Worm (Caenorhabditis elegans): ENCODE data around the gene dylt-3.
A peak's percentile ranks its signal among the peaks of the same experiment; 100 is the strongest.

dylt-3 gene

DNA sequence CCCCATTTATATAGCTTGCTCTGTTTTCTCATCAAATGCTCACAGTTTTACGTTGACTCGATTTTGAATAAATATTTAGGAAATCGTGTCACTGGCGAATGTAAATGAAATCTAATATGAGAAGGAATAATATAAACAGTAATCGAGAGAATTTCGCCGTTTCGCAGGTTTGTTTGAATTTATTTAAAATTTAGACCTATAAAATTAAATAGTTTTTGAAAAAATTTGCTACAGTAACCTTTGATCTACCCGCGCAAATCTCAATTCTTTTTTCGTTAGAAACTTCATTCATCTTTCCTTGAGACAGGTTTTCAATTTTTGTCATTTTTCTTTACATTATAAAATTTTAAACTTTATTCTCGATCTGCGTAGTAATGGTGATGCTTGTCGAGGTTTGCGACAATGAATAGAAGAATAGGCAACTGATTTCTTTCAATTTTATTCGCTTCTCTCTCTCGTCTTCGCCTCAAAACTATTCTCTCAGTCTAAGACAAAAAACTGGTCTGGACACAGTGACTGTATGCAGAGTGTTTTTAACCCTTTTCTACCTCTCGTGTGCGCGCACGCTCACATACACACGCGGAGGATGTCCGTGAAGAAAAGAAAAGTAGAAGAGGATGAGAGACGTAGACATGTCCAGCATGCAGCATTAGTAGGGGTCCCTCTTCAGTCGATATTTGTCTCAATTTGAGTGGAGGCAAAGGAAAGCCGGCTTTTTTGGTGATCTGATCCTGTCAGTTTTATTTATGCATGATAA lies 41.0 kb downstream of the dylt-3 start, which contains the start of gene dab-1:
Gene dab-1 (plus strand): TSS at position 78 of the 757 bp plus-strand sequence.
- no peak for TF ChIP-seq lin-13 (tag; optimal IDR thresholded peaks at IDR 0.05)
- no peak for TF ChIP-seq cnd-1 (tag; optimal IDR thresholded peaks at IDR 0.05)
- peak; percentile 18 for TF ChIP-seq nhr-237 (tag; optimal IDR thresholded peaks at IDR 0.05)
- TF ChIP-seq unc-39 (tag; optimal IDR thresholded peaks at IDR 0.05) = no peak
- TF ChIP-seq sem-2 (GFP tag; optimal IDR thresholded peaks at IDR 0.05) = peak; percentile 45
- no peak for TF ChIP-seq unc-62 (GFP tag; optimal IDR thresholded peaks at IDR 0.05)
- no peak for TF ChIP-seq nhr-76 (tag; optimal IDR thresholded peaks at IDR 0.05)
- peak; percentile 42 for TF ChIP-seq nhr-2 (tag; optimal IDR thresholded peaks at IDR 0.05)
- TF ChIP-seq M03D4.4 (tag; optimal IDR thresholded peaks at IDR 0.05) = no peak
- TF ChIP-seq zip-8 (tag; optimal IDR thresholded peaks at IDR 0.05) = no peak
- no peak for TF ChIP-seq pha-4 (tag; optimal IDR thresholded peaks at IDR 0.05)
- peak; percentile 49 for TF ChIP-seq sptf-1 (tag; optimal IDR thresholded peaks at IDR 0.05)
- peak; percentile 38 for TF ChIP-seq mep-1 (tag; optimal IDR thresholded peaks at IDR 0.05)
- peak; percentile 41 for TF ChIP-seq ham-2 (GFP tag; optimal IDR thresholded peaks at IDR 0.05)
- peak; percentile 62 for TF ChIP-seq ceh-39 (tag; optimal IDR thresholded peaks at IDR 0.05)
- peak; percentile 8 for TF ChIP-seq drap-1 (GFP tag; optimal IDR thresholded peaks at IDR 0.05)

DNA sequence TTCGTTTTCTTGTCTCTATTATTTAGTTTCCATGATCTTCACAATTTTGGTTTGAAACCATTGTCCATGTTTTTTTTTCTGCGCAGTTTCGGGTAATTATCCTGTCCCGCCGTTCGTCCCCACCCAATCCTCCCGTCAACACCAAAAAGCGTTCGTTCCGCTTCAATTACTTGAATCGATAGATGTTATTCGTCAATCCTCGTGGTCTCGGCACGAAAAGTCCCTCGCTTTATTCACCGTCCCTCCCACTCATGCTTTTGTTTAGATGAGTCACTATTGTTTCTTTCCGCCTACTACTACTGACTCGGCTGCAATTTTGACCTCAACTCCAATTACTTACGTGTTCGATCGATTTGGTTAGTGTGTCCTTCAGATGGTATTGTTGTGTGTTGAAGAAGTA lies 41.9 kb downstream of the dylt-3 start:
- TF ChIP-seq snpc-4 (tag; optimal IDR thresholded peaks at IDR 0.05) (no peak), ham-2 (GFP tag; optimal IDR thresholded peaks at IDR 0.05) (peak; percentile 28), mls-2 (tag; optimal IDR thresholded peaks at IDR 0.05) (peak; percentile 19), ceh-43 (GFP tag; optimal IDR thresholded peaks at IDR 0.05) (peak; percentile 60), nhr-237 (tag; optimal IDR thresholded peaks at IDR 0.05) (no peak), ztf-11 (tag; optimal IDR thresholded peaks at IDR 0.05) (no peak)

DNA sequence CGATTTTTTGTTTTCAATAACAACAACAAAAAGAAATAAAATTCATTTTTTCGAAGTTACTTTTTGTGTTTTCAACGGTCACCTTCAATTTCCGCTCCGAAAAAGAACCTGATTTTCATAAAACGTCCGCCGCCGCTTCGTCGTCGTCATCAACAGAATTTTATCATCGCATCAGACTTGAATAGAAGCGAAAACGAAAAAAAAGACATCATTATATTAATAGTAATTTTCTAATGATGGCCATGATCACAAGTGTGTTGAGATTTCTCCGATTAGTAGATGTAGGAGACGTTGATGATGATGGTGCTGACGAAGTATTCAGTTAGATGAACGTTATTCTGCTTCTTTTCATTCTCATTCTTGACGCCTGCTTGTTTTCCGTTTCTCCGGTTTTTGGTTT lies 42.4 kb downstream of the dylt-3 start:
- TF ChIP-seq ceh-83 (GFP tag; optimal IDR thresholded peaks at IDR 0.05) (no peak), snpc-4 (tag; optimal IDR thresholded peaks at IDR 0.05) (no peak), nhr-237 (tag; optimal IDR thresholded peaks at IDR 0.05) (no peak), ceh-39 (tag; optimal IDR thresholded peaks at IDR 0.05) (no peak), nhr-2 (tag; optimal IDR thresholded peaks at IDR 0.05) (no peak), ztf-11 (tag; optimal IDR thresholded peaks at IDR 0.05) (no peak), unc-39 (tag; optimal IDR thresholded peaks at IDR 0.05) (no peak), elt-3 (tag; optimal IDR thresholded peaks at IDR 0.05) (no peak), ham-2 (GFP tag; optimal IDR thresholded peaks at IDR 0.05) (no peak), cnd-1 (tag; optimal IDR thresholded peaks at IDR 0.05) (no peak), lin-13 (tag; optimal IDR thresholded peaks at IDR 0.05) (no peak), unc-120 (tag; optimal IDR thresholded peaks at IDR 0.05; ENCODE audit: poor library complexity, severe bottlenecking) (no peak), M03D4.4 (tag; optimal IDR thresholded peaks at IDR 0.05) (no peak)

DNA sequence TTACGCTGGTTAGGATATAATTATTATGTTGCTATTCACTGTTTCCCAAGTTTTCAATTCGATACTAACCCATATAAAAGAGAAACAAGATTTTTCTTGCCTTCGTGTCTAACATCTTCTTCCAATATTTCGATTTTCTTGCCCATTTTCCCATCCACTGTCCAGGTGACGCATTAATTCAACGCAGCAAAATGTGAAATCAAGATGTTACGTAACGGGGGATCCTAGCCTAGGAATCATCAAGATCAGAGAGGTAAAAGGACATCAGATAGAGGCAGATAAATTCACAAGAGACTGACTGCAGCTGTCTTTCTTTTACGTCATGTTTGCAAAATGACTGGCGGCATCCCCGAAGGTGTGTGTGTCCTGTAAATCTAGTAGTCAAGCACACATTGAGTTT lies 43.1 kb downstream of the dylt-3 start:
- TF ChIP-seq zip-8 (tag; optimal IDR thresholded peaks at IDR 0.05) = peak; percentile 60
- TF ChIP-seq elt-1 (tag; optimal IDR thresholded peaks at IDR 0.05; ENCODE audit: borderline replicate concordance, insufficient read depth) = peak; percentile 36
- no peak for TF ChIP-seq mab-5 (tag; optimal IDR thresholded peaks at IDR 0.05)

DNA sequence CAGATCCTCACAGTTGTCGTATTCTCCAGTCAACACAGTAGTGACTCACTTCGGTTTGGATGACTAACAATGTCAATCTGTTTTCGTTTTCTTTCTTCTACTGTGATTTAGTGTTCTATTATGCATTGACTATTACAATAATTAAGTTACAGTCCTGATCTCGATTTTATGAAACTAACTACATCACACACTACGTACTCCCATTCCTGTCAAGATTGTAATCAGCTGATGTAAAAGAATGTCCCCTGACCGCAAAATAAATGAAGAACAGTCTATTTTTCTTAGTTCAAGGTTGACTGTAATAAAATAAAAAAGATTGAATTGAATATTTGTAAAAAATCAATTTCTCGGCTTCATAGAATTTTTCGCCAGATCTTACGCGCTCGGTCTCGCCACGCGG lies 43.8 kb downstream of the dylt-3 start:
- no peak for TF ChIP-seq sem-2 (GFP tag; optimal IDR thresholded peaks at IDR 0.05)
- no peak for TF ChIP-seq nhr-12 (tag; optimal IDR thresholded peaks at IDR 0.05)
- no peak for TF ChIP-seq unc-39 (tag; optimal IDR thresholded peaks at IDR 0.05)
- TF ChIP-seq lsy-2 (tag; optimal IDR thresholded peaks at IDR 0.05) = no peak
- no peak for TF ChIP-seq tbx-8 (GFP tag; optimal IDR thresholded peaks at IDR 0.05)

DNA sequence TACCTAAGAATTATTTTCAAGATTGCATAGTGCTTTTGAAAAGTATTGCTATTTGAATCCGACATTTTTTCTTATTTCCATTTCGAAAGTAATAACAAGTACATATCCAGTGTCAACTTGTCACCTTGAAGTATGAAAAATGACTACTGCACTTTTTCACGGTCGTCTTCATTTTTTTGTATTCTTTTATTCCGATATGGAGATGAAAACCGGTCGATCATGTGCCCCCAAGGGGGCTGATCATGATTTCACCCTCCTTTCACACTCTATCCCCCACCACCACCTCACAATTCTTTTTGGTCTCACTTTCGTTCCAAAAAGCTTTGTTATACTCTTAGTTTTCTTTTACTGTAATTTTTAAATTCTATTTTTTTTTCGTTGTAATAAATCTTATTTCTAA lies 44.4 kb downstream of the dylt-3 start:
- TF ChIP-seq cnd-1 (tag; optimal IDR thresholded peaks at IDR 0.05) = no peak
- TF ChIP-seq pha-4 (tag; optimal IDR thresholded peaks at IDR 0.05) = no peak
- TF ChIP-seq M03D4.4 (tag; optimal IDR thresholded peaks at IDR 0.05) = no peak
- TF ChIP-seq flh-1 (GFP tag; optimal IDR thresholded peaks at IDR 0.05) = no peak
- no peak for TF ChIP-seq elt-1 (tag; optimal IDR thresholded peaks at IDR 0.05; ENCODE audit: borderline replicate concordance, insufficient read depth)
- TF ChIP-seq ztf-11 (tag; optimal IDR thresholded peaks at IDR 0.05) = no peak
- no peak for TF ChIP-seq unc-62 (GFP tag; optimal IDR thresholded peaks at IDR 0.05)
- TF ChIP-seq snpc-4 (tag; optimal IDR thresholded peaks at IDR 0.05) = no peak
- no peak for TF ChIP-seq mls-2 (tag; optimal IDR thresholded peaks at IDR 0.05)
- TF ChIP-seq mab-5 (tag; optimal IDR thresholded peaks at IDR 0.05) = no peak
- TF ChIP-seq ces-1 (GFP tag; optimal IDR thresholded peaks at IDR 0.05) = no peak
- no peak for TF ChIP-seq drap-1 (GFP tag; optimal IDR thresholded peaks at IDR 0.05)
- TF ChIP-seq lin-32 (GFP tag; optimal IDR thresholded peaks at IDR 0.05) = no peak
- no peak for TF ChIP-seq bed-3 (GFP tag; optimal IDR thresholded peaks at IDR 0.05)

Measured in whole organism, mixed stage, embryonic.